Fruit fly (Drosophila melanogaster) whole organism, embryonic: ENCODE results near the gene Vsp37A.

Source experiments
- Adf1 ChIP-seq: fragments of 200-800 bp; sonication (Bioruptor generic); IDR thresholded peaks from 2 replicates; pipeline ENCODE4 v1.3.6; 2022; ENCODE audit warnings: missing biosample characterization, missing genetic modification characterization
- Antp ChIP-seq: fragments of 200-800 bp; sonication (Bioruptor generic); optimal IDR thresholded peaks from 3 replicates; lab custom pipeline; 2016; ENCODE audit warnings: missing biosample characterization, missing genetic modification characterization
- CG10267 ChIP-seq: fragments of 200-800 bp; sonication (Bioruptor generic); optimal IDR thresholded peaks from 2 replicates; lab custom pipeline; 2018; ENCODE audit warnings: missing biosample characterization, mild to moderate bottlenecking, missing genetic modification characterization, moderate library complexity
- CG11696 ChIP-seq: fragments of 200-800 bp; sonication (Bioruptor generic); IDR thresholded peaks from 2 replicates; pipeline ENCODE4 v1.3.6; 2022; ENCODE audit warnings: missing biosample characterization, missing genetic modification characterization
- CG13287 ChIP-seq: fragments of 200-800 bp; sonication (Bioruptor generic); IDR thresholded peaks from 2 replicates; pipeline ENCODE4 v1.3.6; 2022; ENCODE audit warnings: missing biosample characterization, missing genetic modification characterization; ENCODE audit not compliant: partially characterized antibody
- CG14860 ChIP-seq: fragments of 200-800 bp; sonication (Bioruptor generic); IDR thresholded peaks from 3 replicates; pipeline ENCODE4 v1.3.6; 2022; ENCODE audit warnings: missing biosample characterization, missing genetic modification characterization; ENCODE audit not compliant: partially characterized antibody
- CG16813 ChIP-seq: fragments of 200-800 bp; sonication (Bioruptor generic); IDR thresholded peaks from 3 replicates; pipeline ENCODE4 v1.3.6; 2022; ENCODE audit warnings: missing biosample characterization, missing genetic modification characterization; ENCODE audit not compliant: partially characterized antibody
- CG17328 ChIP-seq: fragments of 200-800 bp; sonication (Bioruptor generic); IDR thresholded peaks from 2 replicates; pipeline ENCODE4 v1.3.6; 2022; ENCODE audit warnings: missing biosample characterization, missing genetic modification characterization
- CG18599 ChIP-seq: fragments of 200-800 bp; sonication (Bioruptor generic); optimal IDR thresholded peaks from 3 replicates; lab custom pipeline; 2017; ENCODE audit warnings: missing biosample characterization, missing genetic modification characterization, mild to moderate bottlenecking, moderate library complexity, missing genetic modification reagents
- CG31388 ChIP-seq: fragments of 200-800 bp; sonication (Bioruptor generic); optimal IDR thresholded peaks from 2 replicates; lab custom pipeline; 2016; ENCODE audit warnings: missing biosample characterization, missing genetic modification characterization
- CG32767 ChIP-seq: fragments of 200-800 bp; sonication (Bioruptor generic); IDR thresholded peaks from 2 replicates; pipeline ENCODE4 v1.3.6; 2022; ENCODE audit warnings: missing biosample characterization, missing genetic modification characterization
- CG34376 ChIP-seq: fragments of 200-800 bp; sonication (Bioruptor generic); optimal IDR thresholded peaks from 2 replicates; lab custom pipeline; 2018; ENCODE audit warnings: missing biosample characterization, mild to moderate bottlenecking, missing genetic modification characterization
- CG3995 ChIP-seq: fragments of 200-800 bp; sonication (Bioruptor generic); optimal IDR thresholded peaks from 3 replicates; lab custom pipeline; 2016; ENCODE audit warnings: missing biosample characterization, missing genetic modification characterization
- CG42726 ChIP-seq: fragments of 200-800 bp; sonication (Bioruptor generic); IDR thresholded peaks from 2 replicates; pipeline ENCODE4 v1.3.6; 2022; ENCODE audit warnings: missing biosample characterization, missing genetic modification characterization; ENCODE audit not compliant: partially characterized antibody
- CG7963 ChIP-seq: fragments of 200-800 bp; sonication (Bioruptor generic); IDR thresholded peaks from 3 replicates; pipeline ENCODE4 v1.3.6; 2022; ENCODE audit warnings: missing biosample characterization, missing genetic modification characterization; ENCODE audit not compliant: partially characterized antibody
- CG7987 ChIP-seq: fragments of 200-800 bp; sonication (Bioruptor generic); optimal IDR thresholded peaks from 2 replicates; lab custom pipeline; 2018; ENCODE audit warnings: missing biosample characterization, mild to moderate bottlenecking, missing genetic modification characterization, moderate library complexity
- CG9727 ChIP-seq: fragments of 200-800 bp; sonication (Bioruptor generic); optimal IDR thresholded peaks from 3 replicates; lab custom pipeline; 2017; ENCODE audit warnings: missing biosample characterization, mild to moderate bottlenecking, missing genetic modification characterization
- Dll ChIP-seq: fragments of 200-800 bp; sonication (Bioruptor generic); IDR thresholded peaks from 4 replicates; pipeline ENCODE4 v1.3.6; 2022; ENCODE audit warnings: missing biosample characterization, missing genetic modification characterization; ENCODE audit not compliant: partially characterized antibody
- GATAe ChIP-seq: fragments of 200-800 bp; sonication (Bioruptor generic); conservative IDR thresholded peaks from 2 replicates; pipeline ENCODE4 v1.3.6; 2022; ENCODE audit warnings: missing biosample characterization, missing genetic modification characterization
- NC2β ChIP-seq: fragments of 200-800 bp; sonication (Bioruptor generic); optimal IDR thresholded peaks from 2 replicates; lab custom pipeline; 2016; ENCODE audit warnings: missing biosample characterization, missing genetic modification characterization
- Opbp ChIP-seq: fragments of 200-800 bp; sonication (Bioruptor generic); IDR thresholded peaks from 3 replicates; pipeline ENCODE4 v1.3.6; 2022; ENCODE audit warnings: missing biosample characterization, missing genetic modification characterization; ENCODE audit not compliant: partially characterized antibody
- Pdp1 ChIP-seq, 2 experiments: fragments of 200-800 bp; sonication (Bioruptor generic); optimal IDR thresholded peaks; 3 replicates each; lab custom pipeline; 2016; ENCODE audit warnings: missing biosample characterization in 2 of 2, missing genetic modification characterization in 2 of 2, mild to moderate bottlenecking in 1 of 2, moderate library complexity in 1 of 2
- Ssrp ChIP-seq: fragments of 200-800 bp; sonication (Bioruptor generic); optimal IDR thresholded peaks from 2 replicates; lab custom pipeline; 2018; ENCODE audit warnings: missing biosample characterization, mild to moderate bottlenecking, missing genetic modification characterization, moderate library complexity
- Trl ChIP-seq, 3 experiments: fragments of >200 bp in 2 of 3; fragments of 200-800 bp in 1 of 3; sonication (Bioruptor generic) in 1 of 3; optimal IDR thresholded peaks; 2 replicates in 1 of 3; 3 replicates in 2 of 3; lab custom pipeline; 2016 to 2017; ENCODE audit warnings: missing biosample characterization in 1 of 3, missing genetic modification characterization in 1 of 3
- ase ChIP-seq: fragments of 200-800 bp; sonication (Bioruptor generic); IDR thresholded peaks from 3 replicates; pipeline ENCODE4 v1.3.6; 2022; ENCODE audit warnings: missing biosample characterization, missing genetic modification characterization
- bab2 ChIP-seq: fragments of 200-800 bp; sonication (Bioruptor generic); optimal IDR thresholded peaks from 2 replicates; lab custom pipeline; 2016; ENCODE audit warnings: missing biosample characterization, missing genetic modification characterization
- danr ChIP-seq: fragments of 200-800 bp; sonication (Bioruptor generic); IDR thresholded peaks from 2 replicates; pipeline ENCODE4 v1.3.6; 2022; ENCODE audit warnings: missing biosample characterization, missing genetic modification characterization
- dm ChIP-seq: fragments of 200-800 bp; sonication (Bioruptor generic); optimal IDR thresholded peaks from 3 replicates; lab custom pipeline; 2016; ENCODE audit warnings: missing biosample characterization, missing genetic modification characterization
- eve ChIP-seq, 2 experiments: fragments of >200 bp; optimal IDR thresholded peaks; 2 replicates each; lab custom pipeline; 2017; ENCODE audit warnings: missing biosample characterization in 2 of 2, missing genetic modification characterization in 2 of 2
- ewg ChIP-seq: fragments of 200-800 bp; sonication (Bioruptor generic); optimal IDR thresholded peaks from 3 replicates; lab custom pipeline; 2017; ENCODE audit warnings: mild to moderate bottlenecking, missing biosample characterization, missing genetic modification reagents, missing genetic modification characterization
- grau ChIP-seq: fragments of 200-800 bp; optimal IDR thresholded peaks from 3 replicates; lab custom pipeline; 2019; ENCODE audit warnings: missing biosample characterization, mild to moderate bottlenecking, missing genetic modification characterization, moderate library complexity
- gro ChIP-seq: fragments of 200-800 bp; sonication (Bioruptor generic); optimal IDR thresholded peaks from 2 replicates; lab custom pipeline; 2016; ENCODE audit warnings: missing biosample characterization, missing genetic modification characterization
- jigr1 ChIP-seq: fragments of 200-800 bp; sonication (Bioruptor generic); IDR thresholded peaks from 3 replicates; pipeline ENCODE4 v1.3.6; 2022; ENCODE audit warnings: missing biosample characterization, missing genetic modification characterization
- lilli ChIP-seq: fragments of 200-800 bp; sonication (Bioruptor generic); optimal IDR thresholded peaks from 3 replicates; lab custom pipeline; 2016; ENCODE audit warnings: missing biosample characterization, missing genetic modification characterization
- mld ChIP-seq: fragments of 200-800 bp; sonication (Bioruptor generic); IDR thresholded peaks from 3 replicates; pipeline ENCODE4 v1.3.6; 2022; ENCODE audit warnings: missing biosample characterization, missing genetic modification characterization; ENCODE audit not compliant: partially characterized antibody
- nmo ChIP-seq: fragments of 200-800 bp; sonication (Bioruptor generic); optimal IDR thresholded peaks from 2 replicates; lab custom pipeline; 2018; ENCODE audit warnings: missing biosample characterization, mild to moderate bottlenecking, missing genetic modification characterization, moderate library complexity
- pros ChIP-seq: fragments of 200-800 bp; sonication (Bioruptor generic); optimal IDR thresholded peaks from 3 replicates; lab custom pipeline; 2019; ENCODE audit warnings: missing biosample characterization, mild to moderate bottlenecking, missing genetic modification characterization, moderate library complexity
- pum ChIP-seq: fragments of 200-800 bp; sonication (Bioruptor generic); optimal IDR thresholded peaks from 2 replicates; lab custom pipeline; 2016; ENCODE audit warnings: missing biosample characterization, missing genetic modification characterization
- ranshi ChIP-seq: fragments of 200-800 bp; sonication (Bioruptor generic); IDR thresholded peaks from 2 replicates; pipeline ENCODE4 v1.3.6; 2022; ENCODE audit warnings: missing biosample characterization, missing genetic modification characterization
- sens ChIP-seq: fragments of 200-800 bp; sonication (Bioruptor generic); peaks from one replicate; lab custom pipeline; 2016; ENCODE audit warnings: missing biosample characterization, missing genetic modification characterization
- stwl ChIP-seq: fragments of 200-800 bp; sonication (Bioruptor generic); optimal IDR thresholded peaks from 3 replicates; lab custom pipeline; 2018; ENCODE audit warnings: missing biosample characterization, mild to moderate bottlenecking, missing genetic modification characterization, moderate library complexity
- tna ChIP-seq: fragments of 200-800 bp; sonication (Bioruptor generic); IDR thresholded peaks from 2 replicates; pipeline ENCODE4 v1.3.6; 2022; ENCODE audit warnings: missing biosample characterization, missing genetic modification characterization; ENCODE audit not compliant: partially characterized antibody
- unc-4 ChIP-seq: fragments of 200-800 bp; sonication (Bioruptor generic); IDR thresholded peaks from 2 replicates; pipeline ENCODE4 v1.3.6; 2022; ENCODE audit warnings: missing biosample characterization, missing genetic modification characterization; ENCODE audit not compliant: partially characterized antibody
- vvl ChIP-seq: fragments of 200-800 bp; sonication (Bioruptor generic); IDR thresholded peaks from 2 replicates; pipeline ENCODE4 v1.3.6; 2022; ENCODE audit warnings: missing biosample characterization, missing genetic modification characterization
- zen2 ChIP-seq: fragments of 200-800 bp; sonication (Bioruptor generic); IDR thresholded peaks from 3 replicates; pipeline ENCODE4 v1.3.6; 2022; ENCODE audit warnings: missing biosample characterization, missing genetic modification characterization; ENCODE audit not compliant: partially characterized antibody

Vsp37A gene

dm6 chrX:635495-636142, 14.3 kb downstream of the Vsp37A start, which contains the start of gene Dredd (continued):
- peak; percentile 54 for TF ChIP-seq CG10267 (tag; lab: Kevin White, UChicago)
- TF ChIP-seq GATAe: 0 out of 2 replicates have a peak, but pooled peaks have one; percentile 13
- no peak for TF ChIP-seq danr (GFP tag; lab: Robert Waterston, UW)
- 0 out of 2 replicates have a peak, but pooled peaks have one; percentile 19 for TF ChIP-seq vvl (GFP tag; lab: Robert Waterston, UW)
- TF ChIP-seq CG13287: peak; percentile 92
- TF ChIP-seq ase (GFP tag; lab: Robert Waterston, UW): no peak
- peak; percentile 86 for TF ChIP-seq CG7963 (GFP tag; lab: Robert Waterston, UW)
- peak; percentile 85 for TF ChIP-seq zen2 (GFP tag; lab: Robert Waterston, UW)
- no peak for TF ChIP-seq bab2 (GFP tag; lab: Kevin White, UChicago)
- no peak for TF ChIP-seq Trl (optimal IDR thresholded peaks at IDR 0.05; lab: Kevin White, UChicago)
- TF ChIP-seq Trl (GFP tag; optimal IDR thresholded peaks at IDR 0.05; lab: Kevin White, UChicago): no peak
- TF ChIP-seq ranshi (GFP tag; lab: Robert Waterston, UW): no peak
- TF ChIP-seq mld (GFP tag; lab: Robert Waterston, UW): peak; percentile 78; the same call in 2 of the 3 replicates
- no peak for TF ChIP-seq CG31388
- peak; percentile 95 for TF ChIP-seq CG14860 (GFP tag; lab: Robert Waterston, UW)
- peak; percentile 83 for TF ChIP-seq Opbp (GFP tag; lab: Robert Waterston, UW)
- TF ChIP-seq dm (GFP tag; lab: Kevin White, UChicago): peak; percentile 17
- TF ChIP-seq gro (GFP tag; lab: Kevin White, UChicago): peak; percentile 20
- no peak for TF ChIP-seq NC2β (GFP tag; lab: Kevin White, UChicago)
- TF ChIP-seq grau (tag; lab: Kevin White, UChicago): peak; percentile 20
- TF ChIP-seq eve (GFP tag; optimal IDR thresholded peaks at IDR 0.05; lab: Kevin White, UChicago): no peak
- peak; percentile 38 for TF ChIP-seq lilli (GFP tag; lab: Kevin White, UChicago)
- TF ChIP-seq CG42726: peak; percentile 82; the same call in 1 of the 2 replicates
- TF ChIP-seq CG17328 (GFP tag; lab: Robert Waterston, UW): no peak
- no peak for TF ChIP-seq CG11696 (GFP tag; lab: Robert Waterston, UW)
- peak; percentile 97 for TF ChIP-seq CG3995 (GFP tag; lab: Kevin White, UChicago)
- TF ChIP-seq Ssrp (tag; lab: Kevin White, UChicago): no peak
- peak; percentile 76 for TF ChIP-seq sens (GFP tag; lab: Kevin White, UChicago)
- TF ChIP-seq CG9727 (GFP tag; lab: Kevin White, UChicago): peak; percentile 2
- peak; percentile 43 for TF ChIP-seq stwl (tag; lab: Kevin White, UChicago)
- no peak for TF ChIP-seq Antp (GFP tag; lab: Kevin White, UChicago)
- TF ChIP-seq unc-4 (GFP tag; lab: Robert Waterston, UW): peak; percentile 94
- TF ChIP-seq tna (GFP tag; lab: Robert Waterston, UW): peak; percentile 84
- TF ChIP-seq jigr1: no peak

dm6 chrX:636606-637530, 15.5 kb downstream of the Vsp37A start:
- peak; percentile 27 for TF ChIP-seq CG34376
- peak; percentile 4 for TF ChIP-seq nmo
- TF ChIP-seq ewg (GFP tag; lab: Kevin White, UChicago): peak; percentile 79
- TF ChIP-seq CG7987: peak; percentile 23
- 0 out of 4 replicates have a peak, but pooled peaks have one; percentile 22 for TF ChIP-seq Dll (GFP tag; lab: Robert Waterston, UW)
- no peak for TF ChIP-seq pum
- 0 out of 3 replicates have a peak, but pooled peaks have one; percentile 8 for TF ChIP-seq CG16813 (GFP tag; lab: Robert Waterston, UW)
- no peak for TF ChIP-seq bab2 (GFP tag; lab: Kevin White, UChicago)
- peak; percentile 39; the same call in 1 of the 2 replicates for TF ChIP-seq Adf1
- peak; percentile 33 for TF ChIP-seq pros (GFP tag; lab: Kevin White, UChicago)
- TF ChIP-seq CG32767 (GFP tag; lab: Robert Waterston, UW): 0 out of 2 replicates have a peak, but pooled peaks have one; percentile 39
- peak in 1 of 2 experiments; percentile 48 for TF ChIP-seq Pdp1 (GFP tag; optimal IDR thresholded peaks at IDR 0.05; lab: Kevin White, UChicago)
- no peak for TF ChIP-seq CG18599 (GFP tag; lab: Kevin White, UChicago)
